Worm (Caenorhabditis elegans) whole organism, L4 larva: ENCODE measurements around the gene msp-32.

Source experiments
- Y105C5A.15 ChIP-seq: fragments of 200-800 bp; sonication (Bioruptor generic); IDR thresholded peaks from 2 replicates; pipeline ENCODE4 v1.3.6; 2022; ENCODE audit warnings: missing genetic modification characterization, missing compliant biosample characterization
- aha-1 ChIP-seq: fragments of 150-350 bp; peaks from one replicate; lab custom pipeline; 2014; ENCODE audit warnings: missing biosample characterization, missing genetic modification characterization
- attf-4 ChIP-seq: sonication (generic microtip); optimal IDR thresholded peaks from 3 replicates; lab custom pipeline; 2017; ENCODE audit warnings: missing biosample characterization, missing genetic modification characterization
- ceh-28 ChIP-seq: fragments of 150-350 bp; optimal IDR thresholded peaks from 2 replicates; lab custom pipeline; 2014; ENCODE audit warnings: missing biosample characterization, missing genetic modification reagents, missing genetic modification characterization
- ceh-62 ChIP-seq: sonication (generic microtip); optimal IDR thresholded peaks from 2 replicates; lab custom pipeline; 2017; ENCODE audit warnings: missing biosample characterization, missing genetic modification characterization
- ceh-82 ChIP-seq: sonication (generic microtip); optimal IDR thresholded peaks from 2 replicates; lab custom pipeline; 2017; ENCODE audit warnings: missing biosample characterization, missing genetic modification characterization
- ces-1 ChIP-seq: fragments of 150-350 bp; sonication (generic microtip); optimal IDR thresholded peaks from 4 replicates; lab custom pipeline; 2014; ENCODE audit warnings: missing biosample characterization, missing genetic modification reagents, missing genetic modification characterization
- daf-16 ChIP-seq, 3 experiments: sonication (generic microtip); optimal IDR thresholded peaks; 2 replicates each; lab custom pipeline; 2016 to 2017; ENCODE audit warnings: missing genetic modification characterization in 3 of 3, missing genetic modification reagents in 3 of 3, mild to moderate bottlenecking in 2 of 3, missing compliant biosample characterization in 2 of 3, missing biosample characterization in 1 of 3, moderate library complexity in 1 of 3
- daf-8 ChIP-seq: fragments of 200-800 bp; sonication (Bioruptor generic); IDR thresholded peaks from 2 replicates; pipeline ENCODE4 v1.3.6; 2022; ENCODE audit warnings: missing genetic modification characterization, missing compliant biosample characterization
- dmd-6 ChIP-seq: fragments of 200-800 bp; sonication (Bioruptor generic); IDR thresholded peaks from 2 replicates; pipeline ENCODE4 v1.3.6; 2022; ENCODE audit warnings: missing genetic modification reagents, missing genetic modification characterization, missing compliant biosample characterization
- dpl-1 ChIP-seq: fragments of 150-350 bp; optimal IDR thresholded peaks from 2 replicates; lab custom pipeline; 2014; ENCODE audit warnings: missing biosample characterization, missing genetic modification reagents, missing genetic modification characterization
- duxl-1 ChIP-seq: sonication (generic microtip); optimal IDR thresholded peaks from 2 replicates; lab custom pipeline; 2016; ENCODE audit warnings: mild to moderate bottlenecking, missing genetic modification characterization, moderate library complexity, missing compliant biosample characterization; ENCODE audit not compliant: poor library complexity
- egl-27 ChIP-seq: sonication (generic microtip); optimal IDR thresholded peaks from 3 replicates; lab custom pipeline; 2017; ENCODE audit warnings: missing biosample characterization, missing genetic modification reagents, missing genetic modification characterization
- fos-1 ChIP-seq: fragments of 150-350 bp; optimal IDR thresholded peaks from 2 replicates; lab custom pipeline; 2014; ENCODE audit warnings: missing biosample characterization, missing genetic modification characterization
- hlh-30 ChIP-seq: sonication (generic microtip); optimal IDR thresholded peaks from 2 replicates; lab custom pipeline; 2017; ENCODE audit warnings: antibody characterized with exemption, mild to moderate bottlenecking, missing genetic modification characterization, missing compliant biosample characterization; ENCODE audit not compliant: insufficient read depth
- jun-1 ChIP-seq: fragments of 150-350 bp; optimal IDR thresholded peaks from 2 replicates; lab custom pipeline; 2014; ENCODE audit warnings: missing biosample characterization, missing genetic modification reagents, missing genetic modification characterization
- lim-7 ChIP-seq: fragments of 200-800 bp; sonication (Bioruptor generic); IDR thresholded peaks from 2 replicates; pipeline ENCODE4 v1.3.6; 2022; ENCODE audit warnings: missing genetic modification characterization, missing compliant biosample characterization
- lin-1 ChIP-seq: fragments of 200-800 bp; sonication (Bioruptor generic); IDR thresholded peaks from 2 replicates; pipeline ENCODE4 v1.3.6; 2022; ENCODE audit warnings: missing genetic modification reagents, missing genetic modification characterization, missing compliant biosample characterization
- lin-15B ChIP-seq: fragments of 150-350 bp; sonication (generic microtip); optimal IDR thresholded peaks from 3 replicates; lab custom pipeline; 2014; ENCODE audit warnings: missing biosample characterization, missing genetic modification characterization
- lin-29 ChIP-seq: fragments of 200-800 bp; sonication (Bioruptor generic); IDR thresholded peaks from 2 replicates; pipeline ENCODE4 v1.3.6; 2022; ENCODE audit warnings: missing genetic modification reagents, missing genetic modification characterization, missing compliant biosample characterization
- lsy-2 ChIP-seq, 2 experiments: fragments of 150-350 bp in 1 of 2; sonication (generic microtip) in 1 of 2; optimal IDR thresholded peaks; 2 replicates each; lab custom pipeline; 2014 to 2017; ENCODE audit warnings: missing biosample characterization in 2 of 2, missing genetic modification characterization in 2 of 2
- mep-1 ChIP-seq: fragments of 150-350 bp; sonication (generic microtip); optimal IDR thresholded peaks from 3 replicates; lab custom pipeline; 2014; ENCODE audit warnings: missing biosample characterization, missing genetic modification characterization
- mes-2 ChIP-seq: sonication (generic microtip); optimal IDR thresholded peaks from 2 replicates; lab custom pipeline; 2016; ENCODE audit warnings: missing genotype, mild to moderate bottlenecking, missing genetic modification characterization, missing compliant biosample characterization; ENCODE audit not compliant: poor library complexity, severe bottlenecking
- nhr-28 ChIP-seq: fragments of 150-350 bp; optimal IDR thresholded peaks from 2 replicates; lab custom pipeline; 2014; ENCODE audit warnings: missing biosample characterization, missing genetic modification characterization
- nhr-6 ChIP-seq: fragments of 150-350 bp; optimal IDR thresholded peaks from 2 replicates; lab custom pipeline; 2014; ENCODE audit warnings: missing biosample characterization, missing genetic modification characterization
- nhr-77 ChIP-seq: fragments of 150-350 bp; optimal IDR thresholded peaks from 2 replicates; lab custom pipeline; 2014; ENCODE audit warnings: missing biosample characterization, missing genetic modification characterization
- php-3 ChIP-seq: fragments of 200-800 bp; sonication (Bioruptor generic); IDR thresholded peaks from 2 replicates; pipeline ENCODE4 v1.3.6; 2022; ENCODE audit warnings: missing genetic modification reagents, missing genetic modification characterization, missing compliant biosample characterization
- saeg-2 ChIP-seq: fragments of 200-800 bp; sonication (Bioruptor generic); IDR thresholded peaks from 2 replicates; pipeline ENCODE4 v1.3.6; 2022; ENCODE audit warnings: missing genetic modification reagents, missing genetic modification characterization, missing compliant biosample characterization
- sdz-12 ChIP-seq: fragments of 200-800 bp; sonication (Bioruptor generic); optimal IDR thresholded peaks from 2 replicates; lab custom pipeline; 2018; ENCODE audit warnings: mild to moderate bottlenecking, missing genetic modification characterization, missing compliant biosample characterization
- set-16 ChIP-seq: fragments of 200-800 bp; sonication (Bioruptor generic); IDR thresholded peaks from 2 replicates; pipeline ENCODE4 v1.3.6; 2022; ENCODE audit warnings: missing genetic modification reagents, missing genetic modification characterization, missing compliant biosample characterization
- skn-1 ChIP-seq: fragments of 150-350 bp; optimal IDR thresholded peaks from 2 replicates; lab custom pipeline; 2014; ENCODE audit warnings: missing biosample characterization, missing genetic modification characterization
- spr-3 ChIP-seq: fragments of 200-800 bp; sonication (Bioruptor generic); optimal IDR thresholded peaks from 2 replicates; lab custom pipeline; 2018; ENCODE audit warnings: mild to moderate bottlenecking, missing genetic modification characterization, missing compliant biosample characterization
- tag-97 ChIP-seq: fragments of 200-800 bp; sonication (Bioruptor generic); IDR thresholded peaks from 2 replicates; pipeline ENCODE4 v1.3.6; 2022; ENCODE audit warnings: missing genetic modification characterization, missing compliant biosample characterization
- unc-130 ChIP-seq: sonication (generic microtip); optimal IDR thresholded peaks from 2 replicates; lab custom pipeline; 2016; ENCODE audit warnings: missing genetic modification reagents, missing genetic modification characterization, missing compliant biosample characterization
- unc-39 ChIP-seq: sonication (generic microtip); optimal IDR thresholded peaks from 2 replicates; lab custom pipeline; 2017; ENCODE audit warnings: missing biosample characterization, missing genetic modification characterization
- unc-62 ChIP-seq, 3 experiments: fragments of 150-350 bp in 1 of 3; sonication (generic microtip); optimal IDR thresholded peaks in 2 of 3; peaks in 1 of 3; 1 replicate in 1 of 3; 2 replicates in 2 of 3; lab custom pipeline; 2014 to 2017; ENCODE audit warnings: missing biosample characterization in 3 of 3, missing genetic modification characterization in 3 of 3, missing genetic modification reagents in 3 of 3, missing genotype in 1 of 3
- zfp-2 ChIP-seq: sonication (generic microtip); optimal IDR thresholded peaks from 2 replicates; lab custom pipeline; 2016; ENCODE audit warnings: mild to moderate bottlenecking, missing genetic modification characterization, missing compliant biosample characterization
- zip-11 ChIP-seq: fragments of 200-800 bp; sonication (Bioruptor generic); IDR thresholded peaks from 2 replicates; pipeline ENCODE4 v1.3.6; 2022; ENCODE audit warnings: missing genetic modification characterization, missing compliant biosample characterization

msp-32 gene

ce11 chrII:4851594-4852106 lies 47.0 kb upstream of the msp-32 start, which contains the start of gene dnj-9 (continued):
- TF ChIP-seq egl-27 (tag; lab: Kevin White, UChicago) (no peak), nhr-77 (tag; lab: Kevin White, UChicago) (peak; percentile 93), ceh-82 (tag; lab: Kevin White, UChicago) (no peak), mep-1 (tag; lab: Kevin White, UChicago) (peak; percentile 96), php-3 (GFP tag; lab: Robert Waterston, UW) (peak; percentile 80), lin-1 (peak; percentile 89), ces-1 (GFP tag; lab: Kevin White, UChicago) (peak; percentile 52), lsy-2 (tag; optimal IDR thresholded peaks at IDR 0.05; lab: Kevin White, UChicago) (peak; percentile 68 to 96), fos-1 (tag; lab: Kevin White, UChicago) (no peak), zip-11 (GFP tag; lab: Robert Waterston, UW) (no peak), jun-1 (peak; percentile 69), lin-29 (peak; percentile 87), skn-1 (tag; lab: Kevin White, UChicago) (no peak), lim-7 (GFP tag; lab: Robert Waterston, UW) (no peak), mes-2 (tag; lab: Kevin White, UChicago) (peak; percentile 95), dmd-6 (peak; percentile 94), hlh-30 (tag; lab: Kevin White, UChicago) (peak; percentile 88), unc-39 (tag; lab: Kevin White, UChicago) (no peak)
- TF ChIP-seq, all 104 proteins: peak for 67

ce11 chrII:4854761-4855160 lies 43.9 kb upstream of the msp-32 start:
- TF ChIP-seq attf-4 (tag; lab: Kevin White, UChicago) (no peak), nhr-28 (tag; lab: Kevin White, UChicago) (peak; percentile 18), daf-16 (GFP tag; optimal IDR thresholded peaks at IDR 0.05; lab: Kevin White, UChicago) (no peak), daf-16 (tag; optimal IDR thresholded peaks at IDR 0.05; lab: Kevin White, UChicago) (peak; percentile 11), unc-62 (GFP tag; optimal IDR thresholded peaks at IDR 0.05 in 1 of 2; lab: Kevin White, UChicago) (peak in 1 of 2 experiments; percentile 60), unc-62 (tag; optimal IDR thresholded peaks at IDR 0.05; lab: Kevin White, UChicago) (no peak)

DNA sequence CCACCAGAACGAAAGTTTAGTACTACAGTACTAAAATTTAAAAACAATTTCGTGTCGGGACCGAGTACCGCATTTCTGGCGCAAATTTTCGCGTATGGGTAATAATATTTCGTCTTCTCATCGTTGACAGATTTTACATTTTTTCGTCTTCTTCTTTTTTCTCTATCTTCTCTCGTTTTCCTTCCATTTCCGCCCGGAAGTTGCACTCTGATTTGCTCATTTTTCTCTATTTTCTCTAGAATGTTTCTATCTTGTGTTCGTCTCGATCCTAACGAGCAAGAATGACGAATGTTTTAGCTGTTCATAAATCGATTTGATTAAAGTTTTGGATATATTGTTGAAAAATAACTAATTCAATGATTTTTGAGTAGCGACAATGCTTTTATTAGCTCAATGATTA lies 43.1 kb upstream of the msp-32 start:
- TF ChIP-seq lin-15B (no peak), skn-1 (tag; lab: Kevin White, UChicago) (no peak), nhr-6 (tag; lab: Kevin White, UChicago) (no peak), daf-8 (GFP tag; lab: Robert Waterston, UW) (no peak), ces-1 (GFP tag; lab: Kevin White, UChicago) (peak; percentile 48), ceh-28 (tag; lab: Kevin White, UChicago) (no peak), daf-16 (GFP tag; optimal IDR thresholded peaks at IDR 0.05; lab: Kevin White, UChicago) (no peak), daf-16 (tag; optimal IDR thresholded peaks at IDR 0.05; lab: Kevin White, UChicago) (no peak), tag-97 (GFP tag; lab: Robert Waterston, UW) (0 out of 2 replicates have a peak, but pooled peaks have one; percentile 75), saeg-2 (GFP tag; lab: Robert Waterston, UW) (no peak), zfp-2 (tag; lab: Kevin White, UChicago) (no peak), ceh-62 (tag; lab: Kevin White, UChicago) (no peak), duxl-1 (tag; lab: Kevin White, UChicago) (no peak), unc-130 (GFP tag; lab: Kevin White, UChicago) (no peak), dmd-6 (0 out of 2 replicates have a peak, but pooled peaks have one; percentile 9), dpl-1 (GFP tag; lab: Kevin White, UChicago) (peak; percentile 13), sdz-12 (no peak), Y105C5A.15 (GFP tag; lab: Robert Waterston, UW) (no peak), lin-1 (no peak), nhr-77 (tag; lab: Kevin White, UChicago) (no peak), aha-1 (tag; lab: Kevin White, UChicago) (peak; percentile 90), spr-3 (GFP tag; lab: Kevin White, UChicago) (no peak), php-3 (GFP tag; lab: Robert Waterston, UW) (no peak), set-16 (no peak), egl-27 (tag; lab: Kevin White, UChicago) (no peak)
